Worm (Caenorhabditis elegans) whole organism, young adult: ENCODE results near the gene set-24.

Source experiments
- B0019.2 ChIP-seq: fragments of 200-800 bp; sonication (Bioruptor generic); conservative IDR thresholded peaks from 2 replicates; pipeline ENCODE4 v1.3.6; 2022; ENCODE audit warnings: missing genetic modification reagents, missing genetic modification characterization, missing compliant biosample characterization
- B0035.1 ChIP-seq: sonication (generic microtip); optimal IDR thresholded peaks from 2 replicates; lab custom pipeline; 2016; ENCODE audit warnings: missing genetic modification characterization, mild to moderate bottlenecking, missing compliant biosample characterization, missing genotype, missing genetic modification reagents
- B0336.3 ChIP-seq: fragments of 200-800 bp; sonication (Bioruptor generic); IDR thresholded peaks from 2 replicates; pipeline ENCODE4 v1.3.6; 2022; ENCODE audit warnings: missing genetic modification characterization, missing compliant biosample characterization
- C06A6.2 ChIP-seq: fragments of 200-800 bp; sonication (Bioruptor generic); conservative IDR thresholded peaks from 2 replicates; pipeline ENCODE4 v1.3.6; 2022; ENCODE audit warnings: missing genetic modification characterization, missing compliant biosample characterization
- F23B12.7 ChIP-seq: sonication (generic microtip); optimal IDR thresholded peaks from 2 replicates; lab custom pipeline; 2017; ENCODE audit warnings: missing genetic modification characterization, mild to moderate bottlenecking, missing compliant biosample characterization, antibody characterized with exemption, moderate library complexity; ENCODE audit not compliant: insufficient read depth
- K12H6.12 ChIP-seq: fragments of 200-800 bp; sonication (Bioruptor generic); optimal IDR thresholded peaks from 2 replicates; lab custom pipeline; 2018; ENCODE audit warnings: mild to moderate bottlenecking, missing genetic modification characterization, missing compliant biosample characterization
- Y53G8AR.9 ChIP-seq: fragments of 200-800 bp; sonication (Bioruptor generic); conservative IDR thresholded peaks from 2 replicates; pipeline ENCODE4 v1.3.6; 2022; ENCODE audit warnings: missing genetic modification reagents, missing genetic modification characterization, missing compliant biosample characterization
- ZK185.1 ChIP-seq: sonication (generic microtip); optimal IDR thresholded peaks from 2 replicates; lab custom pipeline; 2016; ENCODE audit warnings: mild to moderate bottlenecking, missing genetic modification characterization, missing compliant biosample characterization; ENCODE audit not compliant: poor library complexity, severe bottlenecking
- akir-1 ChIP-seq: fragments of 200-800 bp; sonication (Bioruptor generic); optimal IDR thresholded peaks from 2 replicates; lab custom pipeline; 2018; ENCODE audit warnings: mild to moderate bottlenecking, missing genetic modification characterization, moderate library complexity, missing compliant biosample characterization
- ama-1 ChIP-seq, 3 experiments: fragments of 150-350 bp in 1 of 3; sonication (generic microtip) in 2 of 3; optimal IDR thresholded peaks; 2 replicates each; lab custom pipeline; 2014 to 2018; ENCODE audit warnings: missing biosample characterization in 2 of 3, missing genetic modification characterization in 2 of 3, missing genetic modification reagents in 2 of 3
- aptf-2 ChIP-seq: fragments of 200-800 bp; sonication (Bioruptor generic); conservative IDR thresholded peaks from 2 replicates; pipeline ENCODE4 v1.3.6; 2022; ENCODE audit warnings: missing genetic modification reagents, missing genetic modification characterization, missing compliant biosample characterization
- attf-3 ChIP-seq: fragments of 200-800 bp; sonication (Bioruptor generic); conservative IDR thresholded peaks from 2 replicates; pipeline ENCODE4 v1.3.6; 2022; ENCODE audit warnings: missing genetic modification reagents, missing genetic modification characterization, missing compliant biosample characterization
- attf-6 ChIP-seq: fragments of 200-800 bp; sonication (Bioruptor generic); IDR thresholded peaks from 2 replicates; pipeline ENCODE4 v1.3.6; 2022; ENCODE audit warnings: missing genetic modification reagents, missing genetic modification characterization, missing compliant biosample characterization
- cebp-1 ChIP-seq, 2 experiments: fragments of 200-800 bp in 1 of 2; sonication (Bioruptor generic) in 1 of 2; sonication (generic microtip) in 1 of 2; IDR thresholded peaks in 1 of 2; optimal IDR thresholded peaks in 1 of 2; 2 replicates each; pipeline versions ENCODE4 v1.3.6 to Lab custom; 2017 to 2022; ENCODE audit warnings: missing compliant biosample characterization in 2 of 2, missing genetic modification characterization in 2 of 2, mild to moderate bottlenecking in 1 of 2, missing genetic modification reagents in 1 of 2, moderate library complexity in 1 of 2
- cebp-2 ChIP-seq: fragments of 200-800 bp; sonication (Bioruptor generic); IDR thresholded peaks from 2 replicates; pipeline ENCODE4 v1.3.6; 2022; ENCODE audit warnings: missing genetic modification characterization, missing compliant biosample characterization
- ceh-40 ChIP-seq: fragments of 200-800 bp; sonication (Bioruptor generic); IDR thresholded peaks from 2 replicates; pipeline ENCODE4 v1.3.6; 2022; ENCODE audit warnings: missing genetic modification characterization, missing compliant biosample characterization
- ceh-58 ChIP-seq: fragments of 200-800 bp; sonication (Bioruptor generic); IDR thresholded peaks from 2 replicates; pipeline ENCODE4 v1.3.6; 2022; ENCODE audit warnings: missing genetic modification characterization, missing compliant biosample characterization
- ceh-91 ChIP-seq: fragments of 200-800 bp; sonication (Bioruptor generic); IDR thresholded peaks from 2 replicates; pipeline ENCODE4 v1.3.6; 2022; ENCODE audit warnings: missing genetic modification reagents, missing genetic modification characterization, missing compliant biosample characterization
- dpff-1 ChIP-seq: sonication (generic microtip); optimal IDR thresholded peaks from 2 replicates; lab custom pipeline; 2017; ENCODE audit warnings: mild to moderate bottlenecking, missing genetic modification characterization, missing compliant biosample characterization
- egrh-3 ChIP-seq: fragments of 200-800 bp; sonication (Bioruptor generic); IDR thresholded peaks from 2 replicates; pipeline ENCODE4 v1.3.6; 2022; ENCODE audit warnings: missing genetic modification reagents, missing genetic modification characterization, missing compliant biosample characterization
- ekl-4 ChIP-seq: fragments of 200-800 bp; sonication (Bioruptor generic); IDR thresholded peaks from 2 replicates; pipeline ENCODE4 v1.3.6; 2022; ENCODE audit warnings: missing genetic modification reagents, missing genetic modification characterization, missing compliant biosample characterization
- hmg-1.2 ChIP-seq: fragments of 200-800 bp; sonication (Bioruptor generic); IDR thresholded peaks from 2 replicates; pipeline ENCODE4 v1.3.6; 2022; ENCODE audit warnings: missing genetic modification reagents, missing genetic modification characterization, missing compliant biosample characterization
- hsf-1 ChIP-seq: fragments of 200-800 bp; sonication (Bioruptor generic); IDR thresholded peaks from 2 replicates; pipeline ENCODE4 v1.3.6; 2022; ENCODE audit warnings: missing genetic modification reagents, missing genetic modification characterization, missing compliant biosample characterization
- lin-26 ChIP-seq: fragments of 200-800 bp; sonication (Bioruptor generic); IDR thresholded peaks from 2 replicates; pipeline ENCODE4 v1.3.6; 2022; ENCODE audit warnings: missing genetic modification reagents, missing genetic modification characterization, missing compliant biosample characterization
- lin-35 ChIP-seq, 3 experiments: fragments of 150-350 bp in 2 of 3; sonication (generic microtip) in 1 of 3; optimal IDR thresholded peaks; 2 replicates each; lab custom pipeline; 2014 to 2018; ENCODE audit warnings: missing biosample characterization in 3 of 3, missing genetic modification characterization in 3 of 3, missing genetic modification reagents in 3 of 3
- lin-40 ChIP-seq: sonication (generic microtip); optimal IDR thresholded peaks from 2 replicates; lab custom pipeline; 2016; ENCODE audit warnings: missing genetic modification characterization, mild to moderate bottlenecking, missing compliant biosample characterization, missing genotype, missing genetic modification reagents
- madf-10 ChIP-seq: sonication (generic microtip); optimal IDR thresholded peaks from 2 replicates; lab custom pipeline; 2016; ENCODE audit warnings: mild to moderate bottlenecking, missing genetic modification characterization, missing compliant biosample characterization
- madf-6 ChIP-seq: fragments of 200-800 bp; sonication (Bioruptor generic); IDR thresholded peaks from 2 replicates; pipeline ENCODE4 v1.3.6; 2022; ENCODE audit warnings: missing genetic modification reagents, missing genetic modification characterization, missing compliant biosample characterization
- mcd-1 ChIP-seq: fragments of 200-800 bp; sonication (Bioruptor generic); IDR thresholded peaks from 2 replicates; pipeline ENCODE4 v1.3.6; 2022; ENCODE audit warnings: missing genetic modification reagents, missing genetic modification characterization, missing compliant biosample characterization
- mel-28 ChIP-seq: sonication (generic microtip); optimal IDR thresholded peaks from 2 replicates; lab custom pipeline; 2016; ENCODE audit warnings: borderline replicate concordance, mild to moderate bottlenecking, missing genetic modification characterization, missing compliant biosample characterization
- nhr-179 ChIP-seq: sonication (generic microtip); optimal IDR thresholded peaks from 2 replicates; lab custom pipeline; 2016; ENCODE audit warnings: mild to moderate bottlenecking, missing genetic modification characterization, missing compliant biosample characterization
- nhr-80 ChIP-seq: sonication (generic microtip); optimal IDR thresholded peaks from 2 replicates; lab custom pipeline; 2016; ENCODE audit warnings: missing genetic modification characterization, missing compliant biosample characterization
- pha-4 ChIP-seq: fragments of 150-350 bp; sonication (generic microtip); optimal IDR thresholded peaks from 2 replicates; lab custom pipeline; 2014; ENCODE audit warnings: missing biosample characterization, missing genetic modification reagents, missing genetic modification characterization
- repo-1 ChIP-seq: sonication (generic microtip); optimal IDR thresholded peaks from 2 replicates; lab custom pipeline; 2017; ENCODE audit warnings: mild to moderate bottlenecking, missing genetic modification characterization, missing compliant biosample characterization
- snpc-1.1 ChIP-seq: sonication (generic microtip); optimal IDR thresholded peaks from 2 replicates; lab custom pipeline; 2017; ENCODE audit warnings: missing genetic modification characterization, mild to moderate bottlenecking, missing compliant biosample characterization, antibody characterized with exemption, moderate library complexity, missing genotype, missing genetic modification reagents; ENCODE audit not compliant: insufficient read depth
- sptf-2 ChIP-seq: fragments of 200-800 bp; sonication (Bioruptor generic); optimal IDR thresholded peaks from 2 replicates; lab custom pipeline; 2018; ENCODE audit warnings: mild to moderate bottlenecking, missing genetic modification characterization, missing compliant biosample characterization
- tlf-1 ChIP-seq: fragments of 200-800 bp; sonication (Bioruptor generic); optimal IDR thresholded peaks from 2 replicates; lab custom pipeline; 2018; ENCODE audit warnings: mild to moderate bottlenecking, missing genetic modification characterization, missing compliant biosample characterization
- ztf-26 ChIP-seq: sonication (generic microtip); optimal IDR thresholded peaks from 2 replicates; lab custom pipeline; 2017; ENCODE audit warnings: missing genetic modification characterization, missing compliant biosample characterization
- ztf-3 ChIP-seq: fragments of 200-800 bp; sonication (Bioruptor generic); optimal IDR thresholded peaks from 2 replicates; lab custom pipeline; 2018; ENCODE audit warnings: mild to moderate bottlenecking, missing genetic modification characterization, missing compliant biosample characterization

The set-24 gene

DNA sequence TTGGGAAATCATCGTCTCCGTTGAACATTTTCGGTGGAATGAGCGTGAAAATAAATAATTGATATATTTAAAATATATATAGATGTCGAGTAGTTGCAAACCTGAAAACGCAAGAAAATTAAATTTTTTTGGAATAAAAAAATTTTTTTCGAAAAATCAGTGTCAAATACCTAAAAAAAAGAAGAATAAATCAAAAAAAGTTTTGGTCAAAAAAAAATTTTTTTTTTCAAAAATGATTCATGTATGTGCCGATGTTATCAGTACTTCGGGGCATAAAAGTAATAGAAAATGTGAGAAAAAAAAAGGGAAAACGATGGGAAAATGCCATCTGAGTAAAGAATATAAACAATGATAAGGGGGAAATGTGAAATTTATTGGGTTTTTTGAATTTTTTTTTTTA lies 30.9 kb downstream of the set-24 start, which contains the start of gene Y17G7B.17:
TSS of gene Y17G7B.17 (minus strand) at position 101 of the 400 bp plus-strand sequence.
- TF ChIP-seq snpc-1.1 (tag; lab: Kevin White, UChicago) (no peak), nhr-80 (tag; lab: Kevin White, UChicago) (peak; percentile 14)

DNA sequence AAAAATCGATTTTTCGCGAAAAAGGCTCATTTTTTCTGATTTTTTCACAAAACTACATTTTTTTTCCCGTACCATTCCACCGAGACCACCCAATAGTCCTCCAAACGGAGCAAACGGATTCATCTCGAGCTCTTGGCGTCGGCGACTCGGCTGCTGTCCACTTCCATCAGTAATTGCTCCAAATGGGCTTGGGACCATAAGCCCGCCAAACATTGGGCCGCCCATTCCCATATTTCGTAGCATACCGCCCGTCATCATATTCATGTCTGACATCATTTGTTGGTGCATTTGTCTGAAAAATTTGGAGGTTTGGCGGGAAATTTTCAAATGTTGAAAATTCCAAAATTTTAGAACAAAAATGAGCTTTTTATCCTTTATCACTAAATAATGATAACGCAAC lies 32.1 kb downstream of the set-24 start:
- TF ChIP-seq cebp-2 (GFP tag; lab: Robert Waterston, UW) (no peak), B0336.3 (GFP tag; lab: Robert Waterston, UW) (0 out of 2 replicates have a peak, but pooled peaks have one; percentile 24), akir-1 (GFP tag; lab: Kevin White, UChicago) (no peak), nhr-80 (tag; lab: Kevin White, UChicago) (no peak), F23B12.7 (tag; lab: Kevin White, UChicago) (no peak), C06A6.2 (0 out of 2 replicates have a peak, but pooled peaks have one; percentile 23), ZK185.1 (tag; lab: Kevin White, UChicago) (no peak), attf-3 (GFP tag; lab: Robert Waterston, UW) (no peak)

DNA sequence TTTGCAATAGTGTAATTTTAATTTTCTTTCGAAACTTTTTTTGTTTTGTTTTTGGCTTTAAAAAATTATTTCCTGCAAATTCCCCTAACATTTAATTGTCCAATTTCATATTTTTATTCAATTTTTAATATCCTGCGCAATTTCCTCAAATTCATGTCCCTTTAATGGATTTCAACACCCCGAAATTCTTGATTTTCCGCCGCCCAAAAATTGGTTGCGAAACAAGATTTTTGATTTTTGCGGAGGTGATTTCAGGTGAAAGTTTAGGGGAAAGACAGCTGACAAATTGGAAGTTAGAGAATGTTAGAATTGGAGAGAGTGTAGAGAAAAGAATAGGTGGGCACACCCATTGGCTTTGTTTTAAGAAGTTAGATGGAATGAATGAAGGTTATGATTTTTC lies 35.7 kb downstream of the set-24 start:
- 0 out of 2 replicates have a peak, but pooled peaks have one; percentile 20 for TF ChIP-seq hmg-1.2 (GFP tag; lab: Robert Waterston, UW)
- 0 out of 2 replicates have a peak, but pooled peaks have one; percentile 16 for TF ChIP-seq cebp-1 (GFP tag; IDR thresholded peaks at IDR 0.05; lab: Robert Waterston, UW)
- TF ChIP-seq cebp-1 (tag; optimal IDR thresholded peaks at IDR 0.05; lab: Kevin White, UChicago): peak; percentile 87
- TF ChIP-seq egrh-3 (GFP tag; lab: Robert Waterston, UW): no peak

DNA sequence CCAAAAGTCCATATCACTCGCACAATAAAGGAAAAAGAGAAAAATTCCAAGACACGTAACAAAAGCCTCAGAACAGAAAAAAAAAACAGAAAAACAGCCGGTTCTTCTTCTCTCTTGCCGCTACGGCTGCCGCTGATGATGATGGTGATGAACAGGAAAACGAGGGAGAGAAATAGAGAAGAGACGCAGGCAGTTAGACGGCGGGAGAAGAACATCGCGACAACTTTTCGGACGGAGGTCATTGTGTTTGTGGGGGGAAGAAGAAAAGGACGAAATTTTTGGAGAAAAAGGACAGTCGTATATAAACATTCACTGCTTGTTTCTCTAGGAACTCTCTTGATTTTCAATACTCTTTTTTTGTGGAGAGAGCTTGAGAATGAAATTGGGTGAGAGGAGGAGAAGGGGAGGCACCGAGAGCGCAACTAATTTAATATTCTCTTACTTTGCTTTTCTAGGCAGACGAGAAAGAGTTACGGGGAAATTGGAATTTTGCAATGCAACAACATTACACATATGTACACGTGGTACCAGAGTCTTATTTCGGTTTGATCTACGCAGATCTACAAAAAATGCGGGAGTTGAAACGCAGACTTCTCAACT lies 41.1 kb downstream of the set-24 start:
- TF ChIP-seq mel-28 (tag; lab: Kevin White, UChicago) (no peak), F23B12.7 (tag; lab: Kevin White, UChicago) (no peak), nhr-80 (tag; lab: Kevin White, UChicago) (peak; percentile 47), lin-26 (GFP tag; lab: Robert Waterston, UW) (no peak), lin-35 (GFP tag; optimal IDR thresholded peaks at IDR 0.05; lab: Kevin White, UChicago) (peak in 1 of 3 experiments; percentile 20), hsf-1 (no peak), madf-10 (peak; percentile 28), madf-6 (GFP tag; lab: Robert Waterston, UW) (no peak), ztf-26 (tag; lab: Kevin White, UChicago) (peak; percentile 3), pha-4 (tag; lab: Kevin White, UChicago) (no peak), tlf-1 (GFP tag; lab: Kevin White, UChicago) (no peak), ekl-4 (GFP tag; lab: Robert Waterston, UW) (no peak), mcd-1 (GFP tag; lab: Robert Waterston, UW) (peak; percentile 55; the same call in 1 of the 2 replicates), repo-1 (tag; lab: Kevin White, UChicago) (no peak), ztf-3 (no peak), K12H6.12 (tag; lab: Kevin White, UChicago) (peak; percentile 14), cebp-1 (GFP tag; IDR thresholded peaks at IDR 0.05; lab: Robert Waterston, UW) (no peak), cebp-1 (tag; optimal IDR thresholded peaks at IDR 0.05; lab: Kevin White, UChicago) (peak; percentile 54), dpff-1 (tag; lab: Kevin White, UChicago) (no peak), egrh-3 (GFP tag; lab: Robert Waterston, UW) (peak; percentile 30; the same call in 1 of the 2 replicates), Y53G8AR.9 (GFP tag; lab: Robert Waterston, UW) (no peak), attf-6 (no peak), nhr-179 (no peak), B0035.1 (no peak), sptf-2 (GFP tag; lab: Kevin White, UChicago) (no peak), ceh-58 (GFP tag; lab: Robert Waterston, UW) (no peak), ceh-91 (GFP tag; lab: Robert Waterston, UW) (no peak), aptf-2 (GFP tag; lab: Robert Waterston, UW) (no peak), ceh-40 (GFP tag; lab: Robert Waterston, UW) (no peak), lin-40 (tag; lab: Kevin White, UChicago) (peak; percentile 71), B0019.2 (GFP tag; lab: Robert Waterston, UW) (no peak), ama-1 (optimal IDR thresholded peaks at IDR 0.05; lab: Kevin White, UChicago) (no peak), ama-1 (GFP tag; optimal IDR thresholded peaks at IDR 0.05; lab: Kevin White, UChicago) (no peak), hmg-1.2 (GFP tag; lab: Robert Waterston, UW) (peak; percentile 80)
- TF ChIP-seq, all 124 proteins: peak for 10
